Fruit fly (Drosophila melanogaster): ENCODE measurements around the gene bcn92.

Gene bcn92

DNA sequence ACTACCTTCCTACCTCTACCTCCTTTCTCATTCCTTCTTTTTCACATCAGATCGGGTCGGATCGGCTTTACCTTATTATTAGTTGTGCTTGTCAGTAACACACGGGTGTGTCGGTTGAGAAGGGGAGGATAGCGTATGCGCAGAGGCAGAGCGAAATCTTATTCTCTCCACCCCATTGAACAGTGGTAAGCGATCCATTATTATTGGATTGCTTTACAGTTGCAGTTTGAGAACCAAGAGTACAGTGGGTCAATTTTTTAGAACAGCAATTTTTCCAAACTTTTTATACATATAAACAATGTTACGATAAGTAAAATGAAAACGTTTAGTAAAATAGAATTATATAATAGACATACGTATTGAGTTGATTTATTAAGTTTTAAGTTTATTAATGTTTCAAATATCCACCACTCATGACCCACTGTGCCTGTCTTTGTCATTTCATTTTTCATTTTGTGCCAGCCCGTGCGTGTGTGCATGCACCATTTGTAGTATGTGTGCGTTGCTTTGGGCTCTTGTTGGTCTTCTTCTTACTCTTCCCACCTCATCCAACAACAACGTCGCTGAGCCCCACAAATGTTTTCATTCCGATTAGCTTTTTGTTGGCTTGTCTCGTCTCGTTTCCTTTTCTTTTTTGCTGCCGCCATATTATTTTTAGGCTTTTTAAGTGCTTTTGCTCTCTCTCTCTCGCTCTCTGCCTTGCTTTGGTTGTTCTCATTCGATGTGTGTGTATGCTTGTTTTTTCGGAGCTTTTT is 11.7 kb downstream of the bcn92 start (continued):
- TF ChIP-seq CG31627 (GFP tag; optimal IDR thresholded peaks at IDR 0.05) (peak; percentile 94), fd85E (GFP tag; optimal IDR thresholded peaks at IDR 0.05) (peak; percentile 91), CG6792 (GFP tag; optimal IDR thresholded peaks at IDR 0.05) (peak; percentile 97), Ets96B (tag; optimal IDR thresholded peaks at IDR 0.05) (peak; percentile 99), CG11762 (GFP tag; optimal IDR thresholded peaks at IDR 0.05; ENCODE audit: insufficient read depth) (peak; percentile 99), fd59A (GFP tag; optimal IDR thresholded peaks at IDR 0.05) (peak; percentile 99), Sox15 (GFP tag; optimal IDR thresholded peaks at IDR 0.05) (peak; percentile 98), CG15336 (GFP tag; IDR thresholded peaks at IDR 0.05) (peak; percentile 100), Smox (GFP tag; optimal IDR thresholded peaks at IDR 0.05) (peak; percentile 97), CG16779 (tag; optimal IDR thresholded peaks at IDR 0.05) (peak; percentile 97), CG6163 (GFP tag; IDR thresholded peaks at IDR 0.05) (peak; percentile 97)

DNA sequence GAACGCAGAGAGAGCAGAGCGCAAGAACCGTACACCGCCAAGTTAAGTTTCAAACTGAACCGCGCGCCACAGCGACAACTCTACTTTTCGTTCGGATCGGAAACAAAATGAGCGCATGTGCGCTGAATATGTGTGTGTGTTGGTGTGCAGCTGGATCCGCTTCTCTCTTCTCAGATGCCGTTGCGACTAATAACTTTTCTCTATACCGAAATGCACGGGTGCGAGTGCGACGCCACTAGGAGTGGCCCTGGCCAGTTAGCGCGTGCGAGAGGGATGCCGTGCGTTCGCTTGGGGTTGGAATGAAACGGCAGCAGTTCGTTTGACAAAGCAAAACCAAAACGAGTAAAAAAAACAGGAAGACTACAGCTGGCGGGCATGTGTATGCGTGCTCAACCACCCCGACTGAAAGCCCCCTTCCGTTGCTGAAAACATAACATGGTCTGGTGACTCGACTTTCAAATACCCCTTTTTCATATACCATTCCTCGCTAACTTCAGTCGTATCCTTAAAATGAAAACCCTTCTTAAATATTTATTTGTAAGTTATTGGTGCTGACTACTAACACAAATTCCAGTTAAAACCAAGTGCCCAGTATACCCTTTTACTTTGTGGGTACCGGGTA is 12.5 kb downstream of the bcn92 start:
- TF ChIP-seq topi (GFP tag; optimal IDR thresholded peaks at IDR 0.05) = peak; percentile 100
- TF ChIP-seq esn (GFP tag; optimal IDR thresholded peaks at IDR 0.05) = peak; percentile 99
- TF ChIP-seq OdsH (GFP tag; optimal IDR thresholded peaks at IDR 0.05) = peak; percentile 100
- peak; percentile 98 for TF ChIP-seq fd85E (GFP tag; optimal IDR thresholded peaks at IDR 0.05)
- TF ChIP-seq CG8319 (GFP tag; optimal IDR thresholded peaks at IDR 0.05) = peak; percentile 99
- peak; percentile 99 for TF ChIP-seq ss (GFP tag; optimal IDR thresholded peaks at IDR 0.05)
- peak; percentile 98 for TF ChIP-seq CG16779 (tag; optimal IDR thresholded peaks at IDR 0.05)
- TF ChIP-seq CG6808 (GFP tag; optimal IDR thresholded peaks at IDR 0.05) = peak; percentile 98
- peak; percentile 99 for TF ChIP-seq CG11762 (GFP tag; optimal IDR thresholded peaks at IDR 0.05; ENCODE audit: insufficient read depth)
- TF ChIP-seq Hr4 (GFP tag; optimal IDR thresholded peaks at IDR 0.05) = peak; percentile 100
- TF ChIP-seq Eip93F (GFP tag; optimal IDR thresholded peaks at IDR 0.05) = peak; percentile 100
- peak; percentile 96 to 100 for TF ChIP-seq salr (GFP tag; optimal IDR thresholded peaks at IDR 0.05)
- TF ChIP-seq CG9139 (GFP tag; optimal IDR thresholded peaks at IDR 0.05) = peak; percentile 98
- peak; percentile 99 for TF ChIP-seq fkh (GFP tag; optimal IDR thresholded peaks at IDR 0.05)
- peak; percentile 100 for TF ChIP-seq pdm3 (GFP tag; optimal IDR thresholded peaks at IDR 0.05)
- peak; percentile 100 for TF ChIP-seq Sox14 (GFP tag; optimal IDR thresholded peaks at IDR 0.05)
- TF ChIP-seq CG6854 (GFP tag; optimal IDR thresholded peaks at IDR 0.05) = peak; percentile 99
- TF ChIP-seq Gug (GFP tag; IDR thresholded peaks at IDR 0.05) = peak; percentile 100
- TF ChIP-seq dac (GFP tag; optimal IDR thresholded peaks at IDR 0.05) = peak; percentile 99
- peak; percentile 100 for TF ChIP-seq acj6 (GFP tag; optimal IDR thresholded peaks at IDR 0.05)
- peak; percentile 99 for TF ChIP-seq vri (GFP tag; optimal IDR thresholded peaks at IDR 0.05)
- TF ChIP-seq Eip78C (GFP tag) = peak; percentile 100
- peak; percentile 100 for TF ChIP-seq lz (GFP tag; optimal IDR thresholded peaks at IDR 0.05)
- peak; percentile 99 for TF ChIP-seq achi (GFP tag; optimal IDR thresholded peaks at IDR 0.05)
- peak; percentile 99 for TF ChIP-seq CG8632 (GFP tag; optimal IDR thresholded peaks at IDR 0.05)
- TF ChIP-seq net (GFP tag; optimal IDR thresholded peaks at IDR 0.05) = peak; percentile 99
- peak; percentile 100 for TF ChIP-seq CG11294 (GFP tag; IDR thresholded peaks at IDR 0.05)
- peak; percentile 99 for TF ChIP-seq CG34406 (GFP tag; optimal IDR thresholded peaks at IDR 0.05)
- TF ChIP-seq CG15336 (GFP tag; IDR thresholded peaks at IDR 0.05) = peak; percentile 100
- peak; percentile 99 for TF ChIP-seq CG10669 (GFP tag; optimal IDR thresholded peaks at IDR 0.05)
- peak; percentile 99 for TF ChIP-seq Eip75B (GFP tag; optimal IDR thresholded peaks at IDR 0.05)
- TF ChIP-seq eg (GFP tag; IDR thresholded peaks at IDR 0.05) = peak; percentile 100
- peak; percentile 100 for TF ChIP-seq CG8119 (GFP tag; IDR thresholded peaks at IDR 0.05)
- peak; percentile 100 for TF ChIP-seq CG31627 (GFP tag; optimal IDR thresholded peaks at IDR 0.05)
- peak; percentile 100 for TF ChIP-seq cyc (GFP tag; optimal IDR thresholded peaks at IDR 0.05)
- TF ChIP-seq Smox (GFP tag; optimal IDR thresholded peaks at IDR 0.05) = peak; percentile 99
- peak; percentile 100 for TF ChIP-seq Sox15 (GFP tag; optimal IDR thresholded peaks at IDR 0.05)
- TF ChIP-seq CG11902 (GFP tag; optimal IDR thresholded peaks at IDR 0.05) = peak; percentile 100
- TF ChIP-seq CG6792 (GFP tag; optimal IDR thresholded peaks at IDR 0.05) = peak; percentile 100
- TF ChIP-seq CG3919 (GFP tag; optimal IDR thresholded peaks at IDR 0.05) = peak; percentile 100
- TF ChIP-seq Ets96B (tag; optimal IDR thresholded peaks at IDR 0.05) = peak; percentile 100
- TF ChIP-seq CG32006 (GFP tag; optimal IDR thresholded peaks at IDR 0.05) = peak; percentile 100
- peak; percentile 100 for TF ChIP-seq CG10631 (GFP tag; optimal IDR thresholded peaks at IDR 0.05)

All from whole organism, prepupa.